Worm (Caenorhabditis elegans): ENCODE data around the gene fbxa-26.
"Not testable (repeated sequence)": the region's sequence is repeated elsewhere in the genome, so short reads cannot be mapped to it uniquely, and the experiment has no call there.

Gene fbxa-26

ce11 chrIII:1342488-1342887 lies at the start of gene fbxa-26:
Gene fbxa-26, minus strand, starts transcription at chrIII:1342522.
- no peak for TF ChIP-seq ztf-29 (GFP tag; IDR thresholded peaks at IDR 0.05)
- no peak for TF ChIP-seq med-1 (GFP tag; optimal IDR thresholded peaks at IDR 0.05; ENCODE audit: insufficient read depth)
- TF ChIP-seq ref-1 (GFP tag; conservative IDR thresholded peaks at IDR 0.05), result no peak
- TF ChIP-seq flt-1 (GFP tag; IDR thresholded peaks at IDR 0.05), result no peak

ce11 chrIII:1391752-1392151 lies 49.4 kb upstream of the fbxa-26 start, which contains the start of gene pals-17:
Gene pals-17, minus strand, starts transcription at chrIII:1391852.
- TF ChIP-seq ztf-29 (GFP tag; IDR thresholded peaks at IDR 0.05) (no peak), tab-1 (GFP tag; IDR thresholded peaks at IDR 0.05) (no peak), T22C8.4 (GFP tag; IDR thresholded peaks at IDR 0.05) (no peak), ref-1 (GFP tag; conservative IDR thresholded peaks at IDR 0.05) (no peak), cog-1 (tag; optimal IDR thresholded peaks at IDR 0.05) (no peak), med-1 (GFP tag; optimal IDR thresholded peaks at IDR 0.05; ENCODE audit: insufficient read depth) (no peak)

- no peak for TF ChIP-seq T22C8.4 (GFP tag; IDR thresholded peaks at IDR 0.05)
- TF ChIP-seq cog-1 (tag; optimal IDR thresholded peaks at IDR 0.05), result no peak
- TF ChIP-seq flt-1 (GFP tag; IDR thresholded peaks at IDR 0.05), result no peak
- TF ChIP-seq ztf-29 (GFP tag; IDR thresholded peaks at IDR 0.05), result no peak
- no peak for TF ChIP-seq med-1 (GFP tag; optimal IDR thresholded peaks at IDR 0.05; ENCODE audit: insufficient read depth)
- TF ChIP-seq ztf-23 (GFP tag; IDR thresholded peaks at IDR 0.05), result no peak
- TF ChIP-seq ref-1 (GFP tag; conservative IDR thresholded peaks at IDR 0.05), result no peak
- TF ChIP-seq tab-1 (GFP tag; IDR thresholded peaks at IDR 0.05), result no peak
- TF ChIP-seq klf-2 (GFP tag; conservative IDR thresholded peaks at IDR 0.05), result no peak
Measured at ce11 chrIII:1389988-1390387, 47.7 kb upstream of the fbxa-26 start.

ce11 chrIII:1388274-1389058 lies 46.1 kb upstream of the fbxa-26 start, which contains the start of gene pals-20:
Gene pals-20, minus strand, starts transcription at chrIII:1388324.
- no peak for TF ChIP-seq cog-1 (tag; optimal IDR thresholded peaks at IDR 0.05)
- no peak for TF ChIP-seq ztf-23 (GFP tag; IDR thresholded peaks at IDR 0.05)
- TF ChIP-seq flt-1 (GFP tag; IDR thresholded peaks at IDR 0.05), result no peak
- no peak for TF ChIP-seq ref-1 (GFP tag; conservative IDR thresholded peaks at IDR 0.05)
- TF ChIP-seq ztf-29 (GFP tag; IDR thresholded peaks at IDR 0.05), result no peak
- no peak for TF ChIP-seq med-1 (GFP tag; optimal IDR thresholded peaks at IDR 0.05; ENCODE audit: insufficient read depth)
- TF ChIP-seq klf-2 (GFP tag; conservative IDR thresholded peaks at IDR 0.05), result no peak
- TF ChIP-seq T22C8.4 (GFP tag; IDR thresholded peaks at IDR 0.05), result no peak
- no peak for TF ChIP-seq tab-1 (GFP tag; IDR thresholded peaks at IDR 0.05)

ce11 chrIII:1384694-1385093 lies 42.4 kb upstream of the fbxa-26 start:
- TF ChIP-seq ref-1 (GFP tag; conservative IDR thresholded peaks at IDR 0.05) (no peak), cog-1 (tag; optimal IDR thresholded peaks at IDR 0.05) (no peak), flt-1 (GFP tag; IDR thresholded peaks at IDR 0.05) (no peak), tab-1 (GFP tag; IDR thresholded peaks at IDR 0.05) (no peak), ztf-23 (GFP tag; IDR thresholded peaks at IDR 0.05) (no peak), T22C8.4 (GFP tag; IDR thresholded peaks at IDR 0.05) (no peak), klf-2 (GFP tag; conservative IDR thresholded peaks at IDR 0.05) (no peak), med-1 (GFP tag; optimal IDR thresholded peaks at IDR 0.05; ENCODE audit: insufficient read depth) (no peak), ztf-29 (GFP tag; IDR thresholded peaks at IDR 0.05) (no peak)

- no peak for TF ChIP-seq T22C8.4 (GFP tag; IDR thresholded peaks at IDR 0.05)
- no peak for TF ChIP-seq med-1 (GFP tag; optimal IDR thresholded peaks at IDR 0.05; ENCODE audit: insufficient read depth)
- no peak for TF ChIP-seq tab-1 (GFP tag; IDR thresholded peaks at IDR 0.05)
- no peak for TF ChIP-seq ztf-23 (GFP tag; IDR thresholded peaks at IDR 0.05)
- TF ChIP-seq ztf-29 (GFP tag; IDR thresholded peaks at IDR 0.05), result no peak
- TF ChIP-seq klf-2 (GFP tag; conservative IDR thresholded peaks at IDR 0.05), result no peak
Measured at ce11 chrIII:1384092-1384491, 41.8 kb upstream of the fbxa-26 start, which contains the start of the genes fbxa-138 and Y82E9BR.5. Gene fbxa-138, minus strand, starts transcription at chrIII:1384252. Gene Y82E9BR.5, plus strand, starts transcription at chrIII:1384370.

- no peak for TF ChIP-seq cog-1 (tag; optimal IDR thresholded peaks at IDR 0.05)
Measured at ce11 chrIII:1383483-1383882, 41.2 kb upstream of the fbxa-26 start.

ce11 chrIII:1380535-1381274 lies 38.4 kb upstream of the fbxa-26 start, which contains the start of the genes pals-21 and Y82E9BR.6:
Gene pals-21, minus strand, starts transcription at chrIII:1380635.
Gene Y82E9BR.6, plus strand, starts transcription at chrIII:1381224.
- TF ChIP-seq ztf-23 (GFP tag; IDR thresholded peaks at IDR 0.05), result no peak
- no peak for TF ChIP-seq ref-1 (GFP tag; conservative IDR thresholded peaks at IDR 0.05)
- no peak for TF ChIP-seq klf-2 (GFP tag; conservative IDR thresholded peaks at IDR 0.05)
- no peak for TF ChIP-seq ztf-29 (GFP tag; IDR thresholded peaks at IDR 0.05)
- no peak for TF ChIP-seq med-1 (GFP tag; optimal IDR thresholded peaks at IDR 0.05; ENCODE audit: insufficient read depth)
- no peak for TF ChIP-seq cog-1 (tag; optimal IDR thresholded peaks at IDR 0.05)
- TF ChIP-seq tab-1 (GFP tag; IDR thresholded peaks at IDR 0.05), result no peak
- no peak for TF ChIP-seq T22C8.4 (GFP tag; IDR thresholded peaks at IDR 0.05)
- no peak for TF ChIP-seq flt-1 (GFP tag; IDR thresholded peaks at IDR 0.05)

- not testable (repeated sequence) for TF ChIP-seq T22C8.4, flt-1, ztf-29 (GFP tag; IDR thresholded peaks at IDR 0.05)
Measured at ce11 chrIII:1377903-1378302, 35.6 kb upstream of the fbxa-26 start, which contains the start of gene pals-40. Gene pals-40, minus strand, starts transcription at chrIII:1378003.

- TF ChIP-seq ztf-23 (GFP tag; IDR thresholded peaks at IDR 0.05); med-1 (GFP tag; optimal IDR thresholded peaks at IDR 0.05; ENCODE audit: insufficient read depth); T22C8.4 (GFP tag; IDR thresholded peaks at IDR 0.05): not testable (repeated sequence)
Measured at ce11 chrIII:1375491-1375890, 33.2 kb upstream of the fbxa-26 start, which contains the start of gene Y82E9BR.10. Gene Y82E9BR.10, minus strand, starts transcription at chrIII:1375591.
